Worm (Caenorhabditis elegans): Measurements from ENCODE around the gene K10C2.14.

The K10C2.14 gene

ce11 chrX:6448866-6449400, 8.6 kb upstream of the K10C2.14 start, which contains the start of gene fah-1 (continued):
- TF ChIP-seq nhr-71 (tag; optimal IDR thresholded peaks at IDR 0.05): peak; percentile 85
- no peak for TF ChIP-seq lin-39 (tag; optimal IDR thresholded peaks at IDR 0.05)
- no peak for TF ChIP-seq lin-15B (tag; optimal IDR thresholded peaks at IDR 0.05)
- no peak for TF ChIP-seq unc-130 (tag; optimal IDR thresholded peaks at IDR 0.05)
- no peak for TF ChIP-seq fos-1 (tag; optimal IDR thresholded peaks at IDR 0.05)
- peak; percentile 34 for TF ChIP-seq mep-1 (tag; optimal IDR thresholded peaks at IDR 0.05)
- TF ChIP-seq nhr-47 (tag; optimal IDR thresholded peaks at IDR 0.05): peak; percentile 61
- TF ChIP-seq ceh-90 (tag; optimal IDR thresholded peaks at IDR 0.05): no peak
- TF ChIP-seq tbx-2 (tag; optimal IDR thresholded peaks at IDR 0.05): no peak
- no peak for TF ChIP-seq pqm-1 (tag; optimal IDR thresholded peaks at IDR 0.05)
- peak; percentile 97 for TF ChIP-seq nhr-85 (tag)
- TF ChIP-seq nhr-77 (tag; optimal IDR thresholded peaks at IDR 0.05): no peak
- no peak for TF ChIP-seq nhr-237 (tag; optimal IDR thresholded peaks at IDR 0.05)
- no peak for TF ChIP-seq F16B12.6 (tag; optimal IDR thresholded peaks at IDR 0.05)
- TF ChIP-seq pax-3 (tag; optimal IDR thresholded peaks at IDR 0.05): no peak
- peak; percentile 80 for TF ChIP-seq lin-14 (GFP tag; optimal IDR thresholded peaks at IDR 0.05)
- TF ChIP-seq snpc-4 (tag; optimal IDR thresholded peaks at IDR 0.05): no peak
- no peak for TF ChIP-seq ceh-88 (GFP tag; IDR thresholded peaks at IDR 0.05)
- TF ChIP-seq alr-1 (tag; optimal IDR thresholded peaks at IDR 0.05; ENCODE audit: borderline replicate concordance): no peak
- peak; percentile 43 for TF ChIP-seq elt-2 (tag; optimal IDR thresholded peaks at IDR 0.05)
- TF ChIP-seq ceh-8 (GFP tag; optimal IDR thresholded peaks at IDR 0.05): no peak
- TF ChIP-seq ces-1 (GFP tag; optimal IDR thresholded peaks at IDR 0.05): no peak
- no peak for TF ChIP-seq lin-13 (GFP tag; optimal IDR thresholded peaks at IDR 0.05)
- TF ChIP-seq swsn-7 (tag; optimal IDR thresholded peaks at IDR 0.05): peak; percentile 27
- peak in 1 of 2 experiments; percentile 41 for TF ChIP-seq lin-35 (GFP tag; optimal IDR thresholded peaks at IDR 0.05)
- TF ChIP-seq isw-1 (GFP tag; IDR thresholded peaks at IDR 0.05): no peak
- no peak for TF ChIP-seq hpl-2 (GFP tag; optimal IDR thresholded peaks at IDR 0.05)
- TF ChIP-seq ceh-82 (tag; optimal IDR thresholded peaks at IDR 0.05): no peak
- no peak for TF ChIP-seq Y116A8C.19 (tag; optimal IDR thresholded peaks at IDR 0.05; ENCODE audit: borderline replicate concordance)
- TF ChIP-seq irx-1 (tag; optimal IDR thresholded peaks at IDR 0.05): no peak
- no peak for TF ChIP-seq jun-1 (tag; optimal IDR thresholded peaks at IDR 0.05)
- no peak for TF ChIP-seq ztf-4 (tag; optimal IDR thresholded peaks at IDR 0.05)
- no peak for TF ChIP-seq nhr-76 (tag; optimal IDR thresholded peaks at IDR 0.05)
- peak; percentile 84 for TF ChIP-seq nhr-90 (tag; optimal IDR thresholded peaks at IDR 0.05; ENCODE audit: poor library complexity)
- TF ChIP-seq zag-1 (tag; optimal IDR thresholded peaks at IDR 0.05): no peak
- TF ChIP-seq pag-3 (tag; optimal IDR thresholded peaks at IDR 0.05; ENCODE audit: borderline replicate concordance, insufficient read depth): peak; percentile 89
- peak; percentile 38 for TF ChIP-seq zip-4 (GFP tag; optimal IDR thresholded peaks at IDR 0.05)
- no peak for TF ChIP-seq unc-30 (tag; optimal IDR thresholded peaks at IDR 0.05)
- no peak for TF ChIP-seq hlh-4 (tag; optimal IDR thresholded peaks at IDR 0.05)
- TF ChIP-seq tlp-1 (tag; optimal IDR thresholded peaks at IDR 0.05): no peak
- peak in 1 of 2 experiments; percentile 3 for TF ChIP-seq mdl-1 (tag; optimal IDR thresholded peaks at IDR 0.05)
- peak in 1 of 3 experiments; percentile 16 for TF ChIP-seq dpl-1 (GFP tag; optimal IDR thresholded peaks at IDR 0.05)
- no peak for TF ChIP-seq unc-98 (GFP tag; IDR thresholded peaks at IDR 0.05)
- no peak for TF ChIP-seq unc-62 (GFP tag; optimal IDR thresholded peaks at IDR 0.05)
- TF ChIP-seq elt-3 (tag; optimal IDR thresholded peaks at IDR 0.05): peak in 3 of 6 experiments; percentile 71 to 92 (median 82)
- no peak for TF ChIP-seq nhr-11 (tag; optimal IDR thresholded peaks at IDR 0.05)
- TF ChIP-seq lir-3 (tag; optimal IDR thresholded peaks at IDR 0.05; ENCODE audit: poor library complexity): no peak
- no peak for TF ChIP-seq hlh-17 (GFP tag; optimal IDR thresholded peaks at IDR 0.05; ENCODE audit: borderline replicate concordance)
